Fruit fly (Drosophila melanogaster) whole organism, prepupa: ENCODE results near the gene CG45089.

Source experiments
- CG32006 ChIP-seq: fragments of 200-800 bp; sonication (Bioruptor generic); optimal IDR thresholded peaks from 3 replicates; lab custom pipeline; 2017; ENCODE audit warnings: missing biosample characterization, mild to moderate bottlenecking, missing genetic modification characterization
- CG6163 ChIP-seq: fragments of 200-800 bp; sonication (Bioruptor generic); IDR thresholded peaks from 3 replicates; pipeline ENCODE4 v1.3.6; 2022; ENCODE audit warnings: missing biosample characterization, missing genetic modification characterization
- CG6854 ChIP-seq: fragments of 200-800 bp; sonication (Bioruptor generic); optimal IDR thresholded peaks from 2 replicates; lab custom pipeline; 2017; ENCODE audit warnings: missing biosample characterization, mild to moderate bottlenecking, missing genetic modification characterization
- CG9139 ChIP-seq: fragments of 200-800 bp; sonication (Bioruptor generic); optimal IDR thresholded peaks from 3 replicates; lab custom pipeline; 2017; ENCODE audit warnings: missing biosample characterization, mild to moderate bottlenecking, missing genetic modification characterization
- Eip93F ChIP-seq: fragments of 200-800 bp; sonication (Bioruptor generic); optimal IDR thresholded peaks from 2 replicates; lab custom pipeline; 2016; ENCODE audit warnings: missing biosample characterization, mild to moderate bottlenecking, missing genetic modification characterization
- Gug ChIP-seq: fragments of 200-800 bp; sonication (Bioruptor generic); IDR thresholded peaks from 2 replicates; pipeline ENCODE4 v1.3.6; 2022; ENCODE audit warnings: missing biosample characterization, missing genetic modification characterization
- Hr4 ChIP-seq: fragments of 200-800 bp; sonication (Bioruptor generic); optimal IDR thresholded peaks from 3 replicates; lab custom pipeline; 2016; ENCODE audit warnings: missing biosample characterization, missing genetic modification characterization
- OdsH ChIP-seq: fragments of 200-800 bp; sonication (Bioruptor generic); optimal IDR thresholded peaks from 3 replicates; lab custom pipeline; 2016; ENCODE audit warnings: missing biosample characterization, missing genetic modification characterization
- achi ChIP-seq: fragments of 200-800 bp; sonication (Bioruptor generic); optimal IDR thresholded peaks from 3 replicates; lab custom pipeline; 2016; ENCODE audit warnings: missing biosample characterization, missing genetic modification characterization
- fd59A ChIP-seq: fragments of 200-800 bp; sonication (Bioruptor generic); optimal IDR thresholded peaks from 2 replicates; lab custom pipeline; 2017; ENCODE audit warnings: missing biosample characterization, mild to moderate bottlenecking, missing genetic modification characterization, missing genetic modification reagents
- fd85E ChIP-seq: fragments of 200-800 bp; sonication (Bioruptor generic); optimal IDR thresholded peaks from 3 replicates; lab custom pipeline; 2016; ENCODE audit warnings: missing biosample characterization, missing genetic modification characterization
- pdm3 ChIP-seq: fragments of 200-800 bp; sonication (Bioruptor generic); optimal IDR thresholded peaks from 3 replicates; lab custom pipeline; 2016; ENCODE audit warnings: missing biosample characterization, missing genetic modification characterization
- vri ChIP-seq: fragments of 200-800 bp; sonication (Bioruptor generic); optimal IDR thresholded peaks from 3 replicates; lab custom pipeline; 2016; ENCODE audit warnings: missing biosample characterization, mild to moderate bottlenecking, missing genetic modification characterization

CG45089 gene

DNA sequence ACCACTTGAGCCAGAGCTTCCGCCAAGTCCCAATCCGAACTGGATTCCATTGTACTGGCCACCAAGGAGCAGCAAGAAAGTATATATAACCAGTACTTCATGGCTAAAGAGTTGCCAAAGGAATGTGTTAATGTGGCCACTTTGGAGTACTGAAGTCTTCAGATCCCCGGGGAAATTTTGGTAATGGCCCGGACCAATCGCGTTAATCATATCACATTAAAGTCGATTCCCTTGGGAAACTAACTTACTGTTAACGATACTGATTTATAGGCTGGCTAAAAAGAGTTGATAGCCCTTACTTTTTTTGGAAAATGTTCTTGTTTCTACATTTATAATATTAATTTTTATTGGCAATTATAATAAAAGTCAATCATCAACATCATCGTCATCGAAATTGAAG, 26.7 kb downstream of the CG45089 start, which contains the start of gene Ir7b:
TSS of gene Ir7b (minus strand) at position 101 of the 400 bp plus-strand sequence.
- TF ChIP-seq Hr4 (GFP tag; lab: Kevin White, UChicago): no peak
- no peak for TF ChIP-seq CG9139

DNA sequence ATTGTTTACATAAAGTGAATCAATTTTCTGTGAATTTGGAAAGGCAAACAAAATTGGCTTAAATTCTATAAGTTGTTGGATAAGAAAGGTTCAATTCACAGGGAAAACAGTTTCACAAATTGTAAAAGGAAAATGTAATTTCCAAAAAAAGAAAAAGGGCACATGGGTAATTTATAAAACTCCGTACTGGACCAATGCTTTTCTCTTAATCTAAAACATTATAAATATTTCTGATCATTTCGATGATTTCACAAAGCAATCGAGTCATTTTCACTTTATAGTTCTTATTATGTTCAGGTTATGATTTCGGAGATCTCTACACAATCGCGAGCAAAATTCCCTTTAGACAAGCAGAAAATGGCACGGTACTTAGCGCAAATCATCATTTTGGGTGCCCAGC, 35.7 kb downstream of the CG45089 start, which contains the start of gene CG1409:
TSS of gene CG1409 (plus strand) at position 301 of the 400 bp plus-strand sequence.
- TF ChIP-seq achi: no peak
- no peak for TF ChIP-seq Eip93F
- TF ChIP-seq CG6854: no peak
- TF ChIP-seq vri (GFP tag; lab: Kevin White, UChicago): no peak
- no peak for TF ChIP-seq OdsH (GFP tag; lab: Kevin White, UChicago)
- no peak for TF ChIP-seq pdm3 (GFP tag; lab: Kevin White, UChicago)
- no peak for TF ChIP-seq CG32006 (GFP tag; lab: Kevin White, UChicago)
- no peak for TF ChIP-seq fd59A

DNA sequence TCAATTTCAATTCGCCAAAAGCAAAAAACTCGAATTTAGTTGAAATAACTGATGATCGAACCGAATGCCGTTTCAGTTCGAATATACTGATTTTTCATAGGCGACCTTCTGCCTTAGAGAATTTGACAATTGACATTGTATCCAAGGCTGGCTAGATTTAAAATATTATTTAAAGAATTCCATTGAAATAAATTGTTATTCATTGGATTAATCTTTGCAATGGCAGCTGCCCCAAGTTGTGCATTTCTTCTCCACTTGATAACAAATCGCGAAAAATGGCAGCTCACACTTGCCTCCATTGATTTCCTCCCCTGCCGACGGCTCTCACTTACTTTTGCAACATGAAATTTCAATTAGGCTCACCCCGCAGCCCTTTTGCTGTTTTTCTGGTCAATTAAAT, 39.5 kb downstream of the CG45089 start, which contains the start of gene CG10920:
TSS of gene CG10920 (minus strand) at position 101 of the 400 bp plus-strand sequence.
- TF ChIP-seq vri (GFP tag; lab: Kevin White, UChicago): no peak
- no peak for TF ChIP-seq CG6854
- no peak for TF ChIP-seq CG6163 (GFP tag; lab: Robert Waterston, UW)
- TF ChIP-seq fd85E: no peak
- no peak for TF ChIP-seq Gug (GFP tag; lab: Robert Waterston, UW)
- TF ChIP-seq, all 60 proteins: peak for 0
